Worm (Caenorhabditis elegans) whole organism, midembryonic: Measurements from ENCODE around the gene F55A4.3.

Experiments used
- T22C8.4 ChIP-seq: fragments of 200-800 bp; sonication (Bioruptor generic); IDR thresholded peaks from 2 replicates; pipeline ENCODE4 v1.3.6; 2022; ENCODE audit warnings: missing genetic modification characterization, missing compliant biosample characterization
- flt-1 ChIP-seq: fragments of 200-800 bp; sonication (Bioruptor generic); IDR thresholded peaks from 2 replicates; pipeline ENCODE4 v1.3.6; 2022; ENCODE audit warnings: missing genetic modification characterization, missing compliant biosample characterization
- klf-2 ChIP-seq: fragments of 200-800 bp; sonication (Bioruptor generic); conservative IDR thresholded peaks from 2 replicates; pipeline ENCODE4 v1.3.6; 2022; ENCODE audit warnings: missing genetic modification reagents, missing genetic modification characterization, missing compliant biosample characterization
- med-1 ChIP-seq: sonication (generic microtip); optimal IDR thresholded peaks from 2 replicates; lab custom pipeline; 2017; ENCODE audit warnings: missing genetic modification characterization, mild to moderate bottlenecking, missing compliant biosample characterization, antibody characterized with exemption, missing genetic modification reagents; ENCODE audit not compliant: insufficient read depth
- ref-1 ChIP-seq: fragments of 200-800 bp; sonication (Bioruptor generic); conservative IDR thresholded peaks from 2 replicates; pipeline ENCODE4 v1.3.6; 2022; ENCODE audit warnings: missing genetic modification reagents, missing genetic modification characterization, missing compliant biosample characterization
- ztf-23 ChIP-seq: fragments of 200-800 bp; sonication (Bioruptor generic); IDR thresholded peaks from 2 replicates; pipeline ENCODE4 v1.3.6; 2022; ENCODE audit warnings: missing genetic modification reagents, missing genetic modification characterization, missing compliant biosample characterization
- ztf-29 ChIP-seq: fragments of 200-800 bp; sonication (Bioruptor generic); IDR thresholded peaks from 2 replicates; pipeline ENCODE4 v1.3.6; 2022; ENCODE audit warnings: missing genetic modification reagents, missing genetic modification characterization, missing compliant biosample characterization

ce11 chrX:1035039-1035598 lies 10.2 kb upstream of the F55A4.3 start, which contains the start of the genes stau-1 and sec-22:
- no peak for TF ChIP-seq klf-2 (GFP tag; lab: Robert Waterston, UW)
- no peak for TF ChIP-seq ztf-29
- TF ChIP-seq flt-1 (GFP tag; lab: Robert Waterston, UW), result 0 out of 2 replicates have a peak, but pooled peaks have one; percentile 37
- peak; percentile 39; the same call in 1 of the 2 replicates for TF ChIP-seq T22C8.4 (GFP tag; lab: Robert Waterston, UW)
- no peak for TF ChIP-seq ref-1
- no peak for TF ChIP-seq med-1 (GFP tag; lab: Kevin White, UChicago)
- no peak for TF ChIP-seq ztf-23
